Worm (Caenorhabditis elegans) whole organism, L1 larva: ENCODE results near the gene dpff-1.

Source experiments
- aly-2 ChIP-seq: fragments of 150-350 bp; optimal IDR thresholded peaks from 2 replicates; lab custom pipeline; 2014; ENCODE audit warnings: missing biosample characterization, missing genetic modification characterization
- ceh-82 ChIP-seq, 3 experiments: fragments of 150-350 bp in 1 of 3; sonication (generic microtip) in 2 of 3; optimal IDR thresholded peaks; 2 replicates each; lab custom pipeline; 2014 to 2017; ENCODE audit warnings: missing biosample characterization in 3 of 3, missing genetic modification characterization in 3 of 3
- ceh-88 ChIP-seq: fragments of 200-800 bp; sonication (Bioruptor generic); IDR thresholded peaks from 2 replicates; pipeline ENCODE4 v1.3.6; 2022; ENCODE audit warnings: missing genetic modification characterization, missing compliant biosample characterization
- ceh-90 ChIP-seq: sonication (generic microtip); optimal IDR thresholded peaks from 2 replicates; lab custom pipeline; 2016; ENCODE audit warnings: missing genetic modification characterization, missing compliant biosample characterization
- egl-27 ChIP-seq, 2 experiments: fragments of 150-350 bp in 1 of 2; sonication (generic microtip); optimal IDR thresholded peaks; 3 replicates each; lab custom pipeline; 2017 to 2018; ENCODE audit warnings: missing biosample characterization in 2 of 2, missing genetic modification characterization in 2 of 2, missing genetic modification reagents in 2 of 2
- elt-2 ChIP-seq: sonication (generic microtip); optimal IDR thresholded peaks from 2 replicates; lab custom pipeline; 2016; ENCODE audit warnings: missing genetic modification characterization, mild to moderate bottlenecking, inconsistent platforms, missing compliant biosample characterization, missing genetic modification reagents
- elt-3 ChIP-seq, 6 experiments: fragments of 150-350 bp in 1 of 6; sonication (generic microtip); optimal IDR thresholded peaks; 2 replicates each; lab custom pipeline; 2017 to 2018; ENCODE audit warnings: missing biosample characterization in 6 of 6, missing genetic modification characterization in 6 of 6, inconsistent platforms in 1 of 6
- fkh-10 ChIP-seq: sonication (generic microtip); optimal IDR thresholded peaks from 2 replicates; lab custom pipeline; 2017; ENCODE audit warnings: missing biosample characterization, missing genetic modification reagents, missing genetic modification characterization
- mab-9 ChIP-seq: fragments of 200-800 bp; sonication (Bioruptor generic); IDR thresholded peaks from 2 replicates; pipeline ENCODE4 v1.3.6; 2022; ENCODE audit warnings: missing genetic modification reagents, missing genetic modification characterization, missing compliant biosample characterization
- nhr-12 ChIP-seq: sonication (generic microtip); optimal IDR thresholded peaks from 2 replicates; lab custom pipeline; 2017; ENCODE audit warnings: missing biosample characterization, missing genetic modification characterization
- nhr-76 ChIP-seq: sonication (generic microtip); optimal IDR thresholded peaks from 2 replicates; lab custom pipeline; 2017; ENCODE audit warnings: missing biosample characterization, missing genetic modification characterization
- skn-1 ChIP-seq: fragments of 150-350 bp; optimal IDR thresholded peaks from 2 replicates; lab custom pipeline; 2014; ENCODE audit warnings: missing biosample characterization, missing genetic modification characterization
- ztf-4 ChIP-seq: fragments of 150-350 bp; optimal IDR thresholded peaks from 2 replicates; lab custom pipeline; 2014; ENCODE audit warnings: missing biosample characterization, missing genetic modification characterization

DNA sequence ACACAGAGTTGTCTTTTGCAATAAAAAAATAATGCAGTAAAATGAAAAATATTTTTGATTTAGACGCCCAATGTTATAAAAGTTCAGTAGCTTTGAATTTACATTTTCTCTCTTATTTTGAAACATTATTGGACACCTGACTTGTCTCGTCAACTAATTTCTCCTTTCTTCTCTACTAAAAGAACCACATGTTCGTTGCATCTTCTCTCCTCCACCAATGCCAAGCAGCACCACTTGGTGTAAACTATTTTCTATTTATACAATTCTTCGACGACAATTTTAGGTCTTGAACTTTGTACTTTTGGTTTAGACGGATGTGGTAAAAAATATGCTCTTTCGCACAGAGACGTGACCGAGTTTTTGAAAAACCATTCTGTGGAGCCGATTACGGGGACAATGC is 24.5 kb upstream of the dpff-1 start:
- TF ChIP-seq ztf-4 (no peak), nhr-12 (no peak), ceh-82 (tag; optimal IDR thresholded peaks at IDR 0.05; lab: Kevin White, UChicago) (no peak), mab-9 (GFP tag; lab: Robert Waterston, UW) (no peak), elt-2 (no peak), aly-2 (tag; lab: Kevin White, UChicago) (no peak), nhr-76 (tag; lab: Kevin White, UChicago) (no peak), ceh-88 (GFP tag; lab: Robert Waterston, UW) (no peak), egl-27 (tag; optimal IDR thresholded peaks at IDR 0.05; lab: Kevin White, UChicago) (no peak), elt-3 (tag; optimal IDR thresholded peaks at IDR 0.05; lab: Kevin White, UChicago) (no peak), fkh-10 (no peak), ceh-90 (no peak), skn-1 (no peak)
